Worm (Caenorhabditis elegans) whole organism, L3 larva: ENCODE results near the gene rnh-1.0.

Experiments used
- daf-12 ChIP-seq: fragments of 150-350 bp; optimal IDR thresholded peaks from 2 replicates; lab custom pipeline; 2014; ENCODE audit warnings: missing biosample characterization, missing genetic modification reagents, missing genetic modification characterization
- elt-2 ChIP-seq: sonication (generic microtip); optimal IDR thresholded peaks from 2 replicates; lab custom pipeline; 2016; ENCODE audit warnings: missing genetic modification reagents, mild to moderate bottlenecking, missing genetic modification characterization, missing compliant biosample characterization
- nhr-12 ChIP-seq: fragments of 150-350 bp; optimal IDR thresholded peaks from 2 replicates; lab custom pipeline; 2014; ENCODE audit warnings: missing biosample characterization, missing genetic modification characterization
- nhr-23 ChIP-seq: fragments of 150-350 bp; optimal IDR thresholded peaks from 2 replicates; lab custom pipeline; 2014; ENCODE audit warnings: missing biosample characterization, missing genetic modification reagents, missing genetic modification characterization
- zag-1 ChIP-seq: fragments of 150-350 bp; optimal IDR thresholded peaks from 2 replicates; lab custom pipeline; 2014; ENCODE audit warnings: missing biosample characterization, missing genetic modification characterization

DNA sequence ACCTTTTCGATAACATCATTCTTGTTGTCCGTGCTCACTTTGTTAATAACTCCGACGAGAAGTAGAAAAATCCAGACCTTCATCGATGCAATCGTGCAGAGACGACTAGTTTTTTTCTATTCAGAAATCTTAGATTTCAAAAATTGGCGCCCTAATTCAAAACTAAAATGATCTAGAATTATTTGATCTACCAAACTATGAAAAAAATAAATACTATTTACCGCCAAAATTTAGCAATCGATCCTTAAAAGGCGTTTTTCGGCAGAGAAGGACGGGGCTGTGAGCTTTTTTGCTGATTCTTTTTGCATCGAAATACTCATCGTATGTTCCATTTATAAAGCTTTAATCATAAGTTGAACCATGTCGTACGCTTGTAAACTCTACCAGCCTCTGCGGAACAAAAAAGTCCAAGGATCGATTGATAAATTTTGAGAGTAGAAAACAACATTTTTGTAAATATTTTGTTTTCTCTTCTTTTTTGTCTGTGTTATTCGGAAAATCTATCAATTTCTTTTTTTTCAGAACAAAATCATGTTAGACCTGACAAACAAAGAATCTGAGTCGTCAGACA lies 45.7 kb upstream of the rnh-1.0 start, which contains the start of the genes try-1 and zyg-12:
- no peak for TF ChIP-seq nhr-23 (tag; lab: Kevin White, UChicago)
- no peak for TF ChIP-seq nhr-12 (tag; lab: Kevin White, UChicago)
- TF ChIP-seq daf-12, result no peak
- no peak for TF ChIP-seq zag-1
- TF ChIP-seq elt-2, result peak; percentile 28
